Worm (Caenorhabditis elegans): ENCODE data around the gene sru-38.

Gene sru-38

ce11 chrV:9812216-9812615, 23.6 kb downstream of the sru-38 start:
- TF ChIP-seq ceh-82 (tag; optimal IDR thresholded peaks at IDR 0.05), result no peak
- no peak for TF ChIP-seq dmd-4 (tag; optimal IDR thresholded peaks at IDR 0.05)
- TF ChIP-seq nhr-23 (tag; optimal IDR thresholded peaks at IDR 0.05), result no peak
- no peak for TF ChIP-seq sma-3 (GFP tag; optimal IDR thresholded peaks at IDR 0.05)
- TF ChIP-seq gmeb-1 (tag; optimal IDR thresholded peaks at IDR 0.05), result no peak
- TF ChIP-seq crh-2 (tag; optimal IDR thresholded peaks at IDR 0.05), result no peak
- no peak for TF ChIP-seq F13H6.1 (tag; optimal IDR thresholded peaks at IDR 0.05)
- no peak for TF ChIP-seq mbf-1 (tag; optimal IDR thresholded peaks at IDR 0.05)
- TF ChIP-seq ZK546.5 (tag; optimal IDR thresholded peaks at IDR 0.05), result no peak
- no peak for TF ChIP-seq fos-1 (tag; optimal IDR thresholded peaks at IDR 0.05)
- TF ChIP-seq sem-4 (tag; optimal IDR thresholded peaks at IDR 0.05), result no peak
- no peak for TF ChIP-seq blmp-1 (tag; optimal IDR thresholded peaks at IDR 0.05; ENCODE audit: insufficient read depth)
- no peak for TF ChIP-seq lsy-2 (tag; optimal IDR thresholded peaks at IDR 0.05)
- no peak for TF ChIP-seq lin-11 (tag; optimal IDR thresholded peaks at IDR 0.05)
- TF ChIP-seq peb-1 (tag; optimal IDR thresholded peaks at IDR 0.05), result no peak
- no peak for TF ChIP-seq zag-1 (tag; optimal IDR thresholded peaks at IDR 0.05)
- TF ChIP-seq nhr-237 (tag; optimal IDR thresholded peaks at IDR 0.05), result no peak
- no peak for TF ChIP-seq nhr-11 (tag; optimal IDR thresholded peaks at IDR 0.05)
- TF ChIP-seq alr-1 (tag; optimal IDR thresholded peaks at IDR 0.05), result no peak

- TF ChIP-seq ztf-4 (tag; optimal IDR thresholded peaks at IDR 0.05), result no peak
- no peak for TF ChIP-seq fos-1 (tag; optimal IDR thresholded peaks at IDR 0.05)
- no peak for TF ChIP-seq nhr-12 (tag; optimal IDR thresholded peaks at IDR 0.05)
These were observed 24.7 kb downstream of the sru-38 start, which contains the start of gene sru-29 for ce11 chrV:9811154-9811553. Gene sru-29 (plus strand): TSS chrV:9811454.

- TF ChIP-seq lin-39 (tag; optimal IDR thresholded peaks at IDR 0.05) (no peak), peb-1 (tag; optimal IDR thresholded peaks at IDR 0.05) (no peak), ama-1 (optimal IDR thresholded peaks at IDR 0.05) (no peak), fos-1 (tag; optimal IDR thresholded peaks at IDR 0.05) (no peak), C34F6.9 (tag; optimal IDR thresholded peaks at IDR 0.05) (no peak), sma-3 (GFP tag; optimal IDR thresholded peaks at IDR 0.05) (no peak), aly-2 (tag; optimal IDR thresholded peaks at IDR 0.05) (no peak)
These were observed 30.7 kb downstream of the sru-38 start, which contains the start of gene sru-37 for ce11 chrV:9805161-9805560. Gene sru-37 (plus strand): TSS chrV:9805461.

- TF ChIP-seq ztf-11 (tag; optimal IDR thresholded peaks at IDR 0.05) (no peak), skn-1 (tag; optimal IDR thresholded peaks at IDR 0.05) (no peak), elt-3 (tag; optimal IDR thresholded peaks at IDR 0.05) (no peak), unc-39 (tag; optimal IDR thresholded peaks at IDR 0.05) (no peak), unc-62 (GFP tag; optimal IDR thresholded peaks at IDR 0.05) (no peak), lin-13 (GFP tag; optimal IDR thresholded peaks at IDR 0.05) (no peak), nhr-25 (tag; optimal IDR thresholded peaks at IDR 0.05) (no peak), sma-9 (GFP tag; optimal IDR thresholded peaks at IDR 0.05) (no peak), sma-9 (tag; optimal IDR thresholded peaks at IDR 0.05) (no peak), aly-2 (tag; optimal IDR thresholded peaks at IDR 0.05) (no peak), ceh-16 (tag; optimal IDR thresholded peaks at IDR 0.05) (no peak), snpc-4 (tag; optimal IDR thresholded peaks at IDR 0.05) (no peak), nhr-10 (tag; optimal IDR thresholded peaks at IDR 0.05) (no peak), ztf-4 (tag; optimal IDR thresholded peaks at IDR 0.05) (no peak), gmeb-1 (tag; optimal IDR thresholded peaks at IDR 0.05) (no peak), lsy-2 (tag; optimal IDR thresholded peaks at IDR 0.05) (no peak), zag-1 (tag; optimal IDR thresholded peaks at IDR 0.05) (no peak), nhr-12 (tag; optimal IDR thresholded peaks at IDR 0.05) (no peak), lin-39 (tag; optimal IDR thresholded peaks at IDR 0.05) (no peak)
These were observed 32.7 kb downstream of the sru-38 start, which contains the start of gene sru-39 for ce11 chrV:9803176-9803575. Gene sru-39 (plus strand): TSS chrV:9803476.

ce11 chrV:9801965-9802364, 33.9 kb downstream of the sru-38 start, which contains the start of gene F46B6.10:
Gene F46B6.10 (minus strand): TSS chrV:9802065.
- TF ChIP-seq lin-13 (GFP tag; optimal IDR thresholded peaks at IDR 0.05), result no peak
